Worm (Caenorhabditis elegans) whole organism, young adult: Measurements from ENCODE around the gene mcd-1.

Experiments used
- B0019.2 ChIP-seq: fragments of 200-800 bp; sonication (Bioruptor generic); conservative IDR thresholded peaks from 2 replicates; pipeline ENCODE4 v1.3.6; 2022; ENCODE audit warnings: missing genetic modification reagents, missing genetic modification characterization, missing compliant biosample characterization
- F23B12.7 ChIP-seq: sonication (generic microtip); optimal IDR thresholded peaks from 2 replicates; lab custom pipeline; 2017; ENCODE audit warnings: missing genetic modification characterization, mild to moderate bottlenecking, missing compliant biosample characterization, antibody characterized with exemption, moderate library complexity; ENCODE audit not compliant: insufficient read depth
- F37B4.10 ChIP-seq: fragments of 200-800 bp; sonication (Bioruptor generic); IDR thresholded peaks from 2 replicates; pipeline ENCODE4 v1.3.6; 2022; ENCODE audit warnings: missing genetic modification characterization, missing compliant biosample characterization
- F52B5.7 ChIP-seq: sonication (generic microtip); optimal IDR thresholded peaks from 2 replicates; lab custom pipeline; 2016; ENCODE audit warnings: mild to moderate bottlenecking, missing genetic modification characterization, missing compliant biosample characterization
- T07F8.4 ChIP-seq: sonication (generic microtip); optimal IDR thresholded peaks from 2 replicates; lab custom pipeline; 2016; ENCODE audit warnings: mild to moderate bottlenecking, missing genetic modification characterization, moderate library complexity, missing compliant biosample characterization
- cebp-2 ChIP-seq: fragments of 200-800 bp; sonication (Bioruptor generic); IDR thresholded peaks from 2 replicates; pipeline ENCODE4 v1.3.6; 2022; ENCODE audit warnings: missing genetic modification characterization, missing compliant biosample characterization
- ceh-100 ChIP-seq: fragments of 200-800 bp; sonication (Bioruptor generic); IDR thresholded peaks from 2 replicates; pipeline ENCODE4 v1.3.6; 2022; ENCODE audit warnings: missing genetic modification reagents, missing genetic modification characterization, missing compliant biosample characterization
- dpff-1 ChIP-seq: sonication (generic microtip); optimal IDR thresholded peaks from 2 replicates; lab custom pipeline; 2017; ENCODE audit warnings: mild to moderate bottlenecking, missing genetic modification characterization, missing compliant biosample characterization
- egl-18 ChIP-seq: fragments of 200-800 bp; sonication (Bioruptor generic); IDR thresholded peaks from 2 replicates; pipeline ENCODE4 v1.3.6; 2022; ENCODE audit warnings: missing genetic modification reagents, missing genetic modification characterization, missing compliant biosample characterization
- egl-44 ChIP-seq: fragments of 200-800 bp; sonication (Bioruptor generic); IDR thresholded peaks from 2 replicates; pipeline ENCODE4 v1.3.6; 2022; ENCODE audit warnings: missing genetic modification reagents, missing genetic modification characterization, missing compliant biosample characterization
- egrh-3 ChIP-seq: fragments of 200-800 bp; sonication (Bioruptor generic); IDR thresholded peaks from 2 replicates; pipeline ENCODE4 v1.3.6; 2022; ENCODE audit warnings: missing genetic modification reagents, missing genetic modification characterization, missing compliant biosample characterization
- ekl-4 ChIP-seq: fragments of 200-800 bp; sonication (Bioruptor generic); IDR thresholded peaks from 2 replicates; pipeline ENCODE4 v1.3.6; 2022; ENCODE audit warnings: missing genetic modification reagents, missing genetic modification characterization, missing compliant biosample characterization
- ets-4 ChIP-seq: fragments of 200-800 bp; sonication (Bioruptor generic); optimal IDR thresholded peaks from 2 replicates; lab custom pipeline; 2018; ENCODE audit warnings: mild to moderate bottlenecking, missing genetic modification characterization, missing compliant biosample characterization
- hmg-20 ChIP-seq: fragments of 200-800 bp; sonication (Bioruptor generic); IDR thresholded peaks from 2 replicates; pipeline ENCODE4 v1.3.6; 2022; ENCODE audit warnings: missing genetic modification reagents, missing genetic modification characterization, missing compliant biosample characterization
- lin-35 ChIP-seq, 3 experiments: fragments of 150-350 bp in 2 of 3; sonication (generic microtip) in 1 of 3; optimal IDR thresholded peaks; 2 replicates each; lab custom pipeline; 2014 to 2018; ENCODE audit warnings: missing biosample characterization in 3 of 3, missing genetic modification characterization in 3 of 3, missing genetic modification reagents in 3 of 3
- lsy-27 ChIP-seq: sonication (generic microtip); optimal IDR thresholded peaks from 2 replicates; lab custom pipeline; 2017; ENCODE audit warnings: missing genetic modification characterization, mild to moderate bottlenecking, missing compliant biosample characterization, antibody characterized with exemption, missing genotype, borderline replicate concordance; ENCODE audit not compliant: insufficient read depth
- madf-3 ChIP-seq: fragments of 200-800 bp; sonication (Bioruptor generic); IDR thresholded peaks from 2 replicates; pipeline ENCODE4 v1.3.6; 2022; ENCODE audit warnings: missing genetic modification reagents, missing genetic modification characterization, missing compliant biosample characterization
- madf-8 ChIP-seq: fragments of 200-800 bp; sonication (Bioruptor generic); conservative IDR thresholded peaks from 2 replicates; pipeline ENCODE4 v1.3.6; 2022; ENCODE audit warnings: missing genetic modification reagents, missing genetic modification characterization, missing compliant biosample characterization
- nfyb-1 ChIP-seq: fragments of 200-800 bp; sonication (Bioruptor generic); IDR thresholded peaks from 2 replicates; pipeline ENCODE4 v1.3.6; 2022; ENCODE audit warnings: missing genetic modification reagents, missing genetic modification characterization, missing compliant biosample characterization
- nhr-90 ChIP-seq: sonication (generic microtip); optimal IDR thresholded peaks from 2 replicates; lab custom pipeline; 2016; ENCODE audit warnings: missing genotype, mild to moderate bottlenecking, missing genetic modification characterization, missing compliant biosample characterization
- pbrm-1 ChIP-seq: fragments of 200-800 bp; sonication (Bioruptor generic); IDR thresholded peaks from 2 replicates; pipeline ENCODE4 v1.3.6; 2022; ENCODE audit warnings: missing genetic modification reagents, missing genetic modification characterization, missing compliant biosample characterization
- rcor-1 ChIP-seq: fragments of 200-800 bp; sonication (Bioruptor generic); IDR thresholded peaks from 2 replicates; pipeline ENCODE4 v1.3.6; 2022; ENCODE audit warnings: missing genetic modification reagents, missing genetic modification characterization, missing compliant biosample characterization
- snpc-4 ChIP-seq, 5 experiments: fragments of 150-350 bp in 1 of 5; sonication (generic microtip) in 4 of 5; optimal IDR thresholded peaks; 2 replicates each; lab custom pipeline; 2014 to 2018; ENCODE audit warnings: missing genetic modification characterization in 5 of 5, missing biosample characterization in 3 of 5, antibody characterized with exemption in 2 of 5, mild to moderate bottlenecking in 2 of 5, missing compliant biosample characterization in 2 of 5, missing genotype in 2 of 5, moderate library complexity in 2 of 5, missing genetic modification reagents in 1 of 5
- somi-1 ChIP-seq: fragments of 200-800 bp; sonication (Bioruptor generic); optimal IDR thresholded peaks from 2 replicates; lab custom pipeline; 2018; ENCODE audit warnings: mild to moderate bottlenecking, missing genetic modification characterization, missing compliant biosample characterization
- sptf-2 ChIP-seq: fragments of 200-800 bp; sonication (Bioruptor generic); optimal IDR thresholded peaks from 2 replicates; lab custom pipeline; 2018; ENCODE audit warnings: mild to moderate bottlenecking, missing genetic modification characterization, missing compliant biosample characterization
- tlf-1 ChIP-seq: fragments of 200-800 bp; sonication (Bioruptor generic); optimal IDR thresholded peaks from 2 replicates; lab custom pipeline; 2018; ENCODE audit warnings: mild to moderate bottlenecking, missing genetic modification characterization, missing compliant biosample characterization
- zfh-2 ChIP-seq: fragments of 200-800 bp; sonication (Bioruptor generic); conservative IDR thresholded peaks from 2 replicates; pipeline ENCODE4 v1.3.6; 2022; ENCODE audit warnings: missing genetic modification reagents, missing genetic modification characterization, missing compliant biosample characterization
- ztf-18 ChIP-seq: sonication (generic microtip); optimal IDR thresholded peaks from 2 replicates; lab custom pipeline; 2016; ENCODE audit warnings: missing genotype, mild to moderate bottlenecking, missing genetic modification characterization, missing compliant biosample characterization
- ztf-25 ChIP-seq: fragments of 200-800 bp; sonication (Bioruptor generic); IDR thresholded peaks from 2 replicates; pipeline ENCODE4 v1.3.6; 2022; ENCODE audit warnings: missing genetic modification reagents, missing genetic modification characterization, missing compliant biosample characterization
- ztf-26 ChIP-seq: sonication (generic microtip); optimal IDR thresholded peaks from 2 replicates; lab custom pipeline; 2017; ENCODE audit warnings: missing genetic modification characterization, missing compliant biosample characterization

mcd-1 gene

DNA sequence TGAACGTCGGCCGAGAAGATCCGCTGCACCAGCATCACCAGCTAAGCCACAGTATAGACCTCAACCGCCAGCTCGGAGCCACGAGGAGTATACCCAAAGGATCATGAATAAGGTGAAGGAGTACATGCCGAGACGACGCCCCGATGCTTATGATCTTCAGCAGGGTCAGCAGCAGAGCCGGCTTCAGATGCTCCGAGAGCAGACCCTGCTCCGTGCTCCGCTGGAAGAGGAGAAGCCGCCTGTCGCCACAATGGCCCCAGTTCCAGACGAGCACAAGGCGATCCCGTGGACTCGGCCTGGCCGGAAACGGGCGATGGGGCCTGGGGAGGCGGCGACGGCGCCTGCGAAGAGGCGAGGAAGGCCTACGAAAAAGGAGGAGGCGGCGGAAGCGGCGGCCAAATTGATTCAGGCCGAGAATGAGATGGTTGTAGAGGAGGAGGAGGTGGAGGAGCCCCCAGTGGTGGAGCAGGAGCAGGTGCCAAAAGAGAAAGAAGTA is 8.0 kb downstream of the mcd-1 start:
- no peak for TF ChIP-seq hmg-20 (GFP tag; lab: Robert Waterston, UW)
- no peak for TF ChIP-seq F37B4.10
- no peak for TF ChIP-seq F23B12.7 (tag; lab: Kevin White, UChicago)
- peak; percentile 96 for TF ChIP-seq egrh-3
- peak; percentile 87 for TF ChIP-seq zfh-2 (GFP tag; lab: Robert Waterston, UW)
- 0 out of 2 replicates have a peak, but pooled peaks have one; percentile 27 for TF ChIP-seq nfyb-1 (GFP tag; lab: Robert Waterston, UW)
- no peak for TF ChIP-seq madf-8 (GFP tag; lab: Robert Waterston, UW)
- no peak for TF ChIP-seq snpc-4 (GFP tag; optimal IDR thresholded peaks at IDR 0.05; lab: Kevin White, UChicago)
- TF ChIP-seq snpc-4 (tag; optimal IDR thresholded peaks at IDR 0.05; lab: Kevin White, UChicago) = no peak

DNA sequence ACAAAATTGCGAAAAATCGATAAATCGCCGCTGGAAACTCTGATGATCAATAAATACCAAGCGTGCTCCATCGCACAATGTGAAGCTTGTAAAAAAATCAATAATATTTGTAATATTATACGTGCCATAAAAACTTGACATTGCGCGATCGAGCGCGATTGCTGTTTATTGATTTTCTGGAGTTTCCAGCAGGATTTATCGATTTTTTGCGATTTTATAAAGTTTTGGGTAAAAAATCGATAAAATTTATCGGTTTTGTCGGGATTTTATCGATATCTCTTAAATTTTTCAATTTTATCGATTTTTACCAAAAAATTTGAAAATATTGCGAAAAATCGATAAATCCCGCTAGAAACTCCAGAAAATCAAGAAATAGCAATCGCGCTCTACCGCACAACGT is 11.4 kb downstream of the mcd-1 start:
- TF ChIP-seq dpff-1 (tag; lab: Kevin White, UChicago) (no peak), ceh-100 (GFP tag; lab: Robert Waterston, UW) (no peak), sptf-2 (GFP tag; lab: Kevin White, UChicago) (no peak), egl-44 (GFP tag; lab: Robert Waterston, UW) (no peak), F52B5.7 (tag; lab: Kevin White, UChicago) (no peak), zfh-2 (GFP tag; lab: Robert Waterston, UW) (no peak), nhr-90 (tag; lab: Kevin White, UChicago) (no peak)
- TF ChIP-seq, all 124 proteins: peak for 0

- TF ChIP-seq sptf-2 (GFP tag; lab: Kevin White, UChicago) (no peak), cebp-2 (GFP tag; lab: Robert Waterston, UW) (no peak), nfyb-1 (GFP tag; lab: Robert Waterston, UW) (no peak), ztf-18 (tag; lab: Kevin White, UChicago) (no peak), ets-4 (GFP tag; lab: Kevin White, UChicago) (no peak), ekl-4 (no peak), tlf-1 (GFP tag; lab: Kevin White, UChicago) (no peak), lsy-27 (tag; lab: Kevin White, UChicago) (no peak), somi-1 (no peak), egl-18 (GFP tag; lab: Robert Waterston, UW) (no peak), ztf-26 (tag; lab: Kevin White, UChicago) (no peak)
Observed at ce11 chrII:13902014-13902413, 13.7 kb downstream of the mcd-1 start, which contains the start of gene W02B8.1. Gene W02B8.1, minus strand, starts transcription at chrII:13902114.

- no peak for TF ChIP-seq pbrm-1
- TF ChIP-seq lin-35 (GFP tag; optimal IDR thresholded peaks at IDR 0.05; lab: Kevin White, UChicago) = peak in 1 of 3 experiments; percentile 31
Observed at ce11 chrII:13903482-13903881, 15.1 kb downstream of the mcd-1 start.

ce11 chrII:13907615-13908014 is 19.3 kb downstream of the mcd-1 start:
- TF ChIP-seq T07F8.4 (tag; lab: Kevin White, UChicago) (no peak), madf-3 (GFP tag; lab: Robert Waterston, UW) (no peak), B0019.2 (GFP tag; lab: Robert Waterston, UW) (no peak), nfyb-1 (GFP tag; lab: Robert Waterston, UW) (0 out of 2 replicates have a peak, but pooled peaks have one; percentile 40), ztf-25 (no peak), dpff-1 (tag; lab: Kevin White, UChicago) (no peak), lsy-27 (tag; lab: Kevin White, UChicago) (no peak), rcor-1 (no peak)
